Worm (Caenorhabditis elegans) whole organism, mixed stage, embryonic: ENCODE results near the gene prmt-4.

ENCODE experiments used
- M03D4.4 ChIP-seq: sonication (generic microtip); optimal IDR thresholded peaks from 2 replicates; lab custom pipeline; 2017; ENCODE audit warnings: mild to moderate bottlenecking, missing genetic modification characterization, missing compliant biosample characterization
- bed-3 ChIP-seq: fragments of 200-800 bp; sonication (Bioruptor generic); optimal IDR thresholded peaks from 3 replicates; lab custom pipeline; 2018; ENCODE audit warnings: mild to moderate bottlenecking, missing genetic modification characterization, moderate library complexity, missing compliant biosample characterization
- blmp-1 ChIP-seq: fragments of 150-350 bp; optimal IDR thresholded peaks from 2 replicates; lab custom pipeline; 2014; ENCODE audit warnings: missing biosample characterization, missing genetic modification characterization
- ceh-39 ChIP-seq: fragments of 150-350 bp; optimal IDR thresholded peaks from 2 replicates; lab custom pipeline; 2014; ENCODE audit warnings: missing biosample characterization, missing genetic modification characterization
- ceh-43 ChIP-seq: fragments of 200-800 bp; sonication (Bioruptor generic); optimal IDR thresholded peaks from 2 replicates; lab custom pipeline; 2018; ENCODE audit warnings: mild to moderate bottlenecking, missing genetic modification characterization, moderate library complexity, missing compliant biosample characterization
- ceh-83 ChIP-seq: fragments of 200-800 bp; sonication (Bioruptor generic); optimal IDR thresholded peaks from 2 replicates; lab custom pipeline; 2018; ENCODE audit warnings: mild to moderate bottlenecking, missing genetic modification characterization, missing compliant biosample characterization
- ces-1 ChIP-seq: fragments of 150-350 bp; optimal IDR thresholded peaks from 2 replicates; lab custom pipeline; 2014; ENCODE audit warnings: missing biosample characterization, missing genetic modification reagents, missing genetic modification characterization
- cnd-1 ChIP-seq: fragments of 200-800 bp; sonication (Bioruptor generic); optimal IDR thresholded peaks from 2 replicates; lab custom pipeline; 2018; ENCODE audit warnings: mild to moderate bottlenecking, missing genetic modification characterization, missing compliant biosample characterization
- drap-1 ChIP-seq: fragments of 200-800 bp; sonication (Bioruptor generic); optimal IDR thresholded peaks from 3 replicates; lab custom pipeline; 2018; ENCODE audit warnings: mild to moderate bottlenecking, missing genetic modification characterization, missing compliant biosample characterization
- elt-1 ChIP-seq: sonication (generic microtip); optimal IDR thresholded peaks from 2 replicates; lab custom pipeline; 2017; ENCODE audit warnings: missing genetic modification characterization, mild to moderate bottlenecking, missing compliant biosample characterization, antibody characterized with exemption, moderate library complexity, borderline replicate concordance; ENCODE audit not compliant: insufficient read depth
- elt-3 ChIP-seq: fragments of 150-350 bp; optimal IDR thresholded peaks from 2 replicates; lab custom pipeline; 2014; ENCODE audit warnings: missing biosample characterization, missing genetic modification characterization
- flh-1 ChIP-seq: fragments of 200-800 bp; sonication (Bioruptor generic); optimal IDR thresholded peaks from 2 replicates; lab custom pipeline; 2018; ENCODE audit warnings: mild to moderate bottlenecking, missing genetic modification characterization, moderate library complexity, missing compliant biosample characterization
- hlh-1 ChIP-seq: fragments of 150-350 bp; optimal IDR thresholded peaks from 2 replicates; lab custom pipeline; 2014; ENCODE audit warnings: missing biosample characterization, missing genetic modification reagents, missing genetic modification characterization
- lin-13 ChIP-seq: fragments of 150-350 bp; optimal IDR thresholded peaks from 2 replicates; lab custom pipeline; 2014; ENCODE audit warnings: missing biosample characterization, missing genetic modification characterization
- mab-5 ChIP-seq: fragments of 150-350 bp; optimal IDR thresholded peaks from 2 replicates; lab custom pipeline; 2014; ENCODE audit warnings: missing biosample characterization, missing genetic modification characterization
- mep-1 ChIP-seq: fragments of 150-350 bp; optimal IDR thresholded peaks from 2 replicates; lab custom pipeline; 2017; ENCODE audit warnings: missing biosample characterization, missing genetic modification reagents, missing genetic modification characterization, inconsistent platforms
- mls-2 ChIP-seq: sonication (generic microtip); optimal IDR thresholded peaks from 2 replicates; lab custom pipeline; 2016; ENCODE audit warnings: mild to moderate bottlenecking, missing genetic modification characterization, moderate library complexity, missing compliant biosample characterization
- nhr-12 ChIP-seq: fragments of 150-350 bp; optimal IDR thresholded peaks from 2 replicates; lab custom pipeline; 2014; ENCODE audit warnings: missing biosample characterization, missing genetic modification characterization
- nhr-2 ChIP-seq: fragments of 150-350 bp; optimal IDR thresholded peaks from 2 replicates; lab custom pipeline; 2014; ENCODE audit warnings: missing biosample characterization, missing genetic modification characterization
- nhr-237 ChIP-seq: fragments of 150-350 bp; optimal IDR thresholded peaks from 2 replicates; lab custom pipeline; 2014; ENCODE audit warnings: missing biosample characterization, missing genetic modification characterization
- nhr-28 ChIP-seq: fragments of 150-350 bp; optimal IDR thresholded peaks from 2 replicates; lab custom pipeline; 2014; ENCODE audit warnings: missing biosample characterization, missing genetic modification characterization
- nhr-76 ChIP-seq: sonication (generic microtip); optimal IDR thresholded peaks from 2 replicates; lab custom pipeline; 2017; ENCODE audit warnings: missing biosample characterization, missing genetic modification characterization
- sptf-1 ChIP-seq: sonication (generic microtip); optimal IDR thresholded peaks from 2 replicates; lab custom pipeline; 2017; ENCODE audit warnings: mild to moderate bottlenecking, missing genetic modification characterization, moderate library complexity, missing compliant biosample characterization
- tbx-8 ChIP-seq: fragments of 200-800 bp; sonication (Bioruptor generic); optimal IDR thresholded peaks from 2 replicates; lab custom pipeline; 2018; ENCODE audit warnings: mild to moderate bottlenecking, missing genetic modification characterization, moderate library complexity, missing compliant biosample characterization
- unc-120 ChIP-seq: sonication (generic microtip); optimal IDR thresholded peaks from 2 replicates; lab custom pipeline; 2017; ENCODE audit warnings: missing genetic modification characterization, missing compliant biosample characterization; ENCODE audit not compliant: poor library complexity, severe bottlenecking
- unc-39 ChIP-seq: fragments of 150-350 bp; optimal IDR thresholded peaks from 2 replicates; lab custom pipeline; 2014; ENCODE audit warnings: missing biosample characterization, missing genetic modification characterization
- unc-62 ChIP-seq: fragments of 150-350 bp; optimal IDR thresholded peaks from 2 replicates; lab custom pipeline; 2014; ENCODE audit warnings: missing biosample characterization, missing genetic modification reagents, missing genetic modification characterization
- zip-8 ChIP-seq: fragments of 150-350 bp; optimal IDR thresholded peaks from 2 replicates; lab custom pipeline; 2014; ENCODE audit warnings: missing biosample characterization, missing genetic modification characterization
- ztf-11 ChIP-seq: fragments of 150-350 bp; optimal IDR thresholded peaks from 2 replicates; lab custom pipeline; 2014; ENCODE audit warnings: missing biosample characterization, missing genetic modification characterization

prmt-4 gene

DNA sequence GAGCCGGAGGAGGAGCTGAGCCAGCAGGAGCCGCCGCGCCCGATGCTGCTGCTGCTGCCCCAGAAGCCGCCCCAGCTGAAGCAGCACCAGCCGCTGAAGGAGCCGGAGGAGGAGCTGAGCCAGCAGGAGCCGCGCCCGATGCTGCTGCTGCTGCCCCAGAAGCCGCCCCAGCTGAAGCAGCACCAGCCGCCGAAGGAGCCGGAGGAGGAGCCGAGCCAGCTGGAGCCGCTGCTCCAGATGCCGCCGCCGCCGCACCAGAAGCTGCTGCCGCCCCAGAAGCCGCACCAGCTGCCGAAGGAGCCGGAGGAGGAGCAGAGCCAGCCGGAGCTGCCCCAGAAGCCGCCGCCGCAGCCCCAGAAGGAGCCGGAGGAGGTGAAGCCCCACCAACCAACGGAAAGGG, 2.0 kb upstream of the prmt-4 start:
- no peak for TF ChIP-seq nhr-12 (tag; lab: Kevin White, UChicago)
- TF ChIP-seq sptf-1 (tag; lab: Kevin White, UChicago), result peak; percentile 18
- TF ChIP-seq nhr-2 (tag; lab: Kevin White, UChicago), result no peak
- no peak for TF ChIP-seq zip-8 (tag; lab: Kevin White, UChicago)
- TF ChIP-seq mls-2, result peak; percentile 27
- TF ChIP-seq bed-3 (GFP tag; lab: Kevin White, UChicago), result peak; percentile 14
- TF ChIP-seq, all 35 proteins: peak for 3

DNA sequence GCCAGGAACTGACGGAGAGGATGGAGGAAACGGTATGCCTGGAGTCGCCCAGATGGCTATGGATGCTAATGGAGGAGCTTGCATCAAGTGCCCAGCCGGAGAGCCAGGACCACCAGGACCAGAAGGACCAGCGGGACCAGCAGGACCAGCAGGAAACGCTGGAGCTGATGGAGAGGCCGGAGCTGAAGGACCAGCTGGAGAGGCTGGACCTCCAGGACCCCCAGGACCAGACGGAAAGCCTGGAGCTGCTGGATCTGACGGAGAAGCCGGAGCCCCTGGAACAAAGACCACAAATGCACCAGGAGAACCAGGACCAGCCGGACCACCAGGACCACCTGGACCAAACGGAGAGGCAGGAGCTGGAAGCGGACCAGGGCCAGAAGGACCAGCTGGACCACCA, 1.4 kb upstream of the prmt-4 start:
- no peak for TF ChIP-seq flh-1
- no peak for TF ChIP-seq elt-3 (tag; lab: Kevin White, UChicago)
- TF ChIP-seq elt-1 (tag; lab: Kevin White, UChicago), result no peak
- TF ChIP-seq lin-13, result no peak
- TF ChIP-seq ceh-43, result no peak
- TF ChIP-seq cnd-1 (tag; lab: Kevin White, UChicago), result no peak
- no peak for TF ChIP-seq nhr-76 (tag; lab: Kevin White, UChicago)
- TF ChIP-seq nhr-28 (tag; lab: Kevin White, UChicago), result no peak
- no peak for TF ChIP-seq mep-1
- no peak for TF ChIP-seq bed-3 (GFP tag; lab: Kevin White, UChicago)
- no peak for TF ChIP-seq hlh-1 (tag; lab: Kevin White, UChicago)
- TF ChIP-seq unc-120, result no peak
- TF ChIP-seq ztf-11 (tag; lab: Kevin White, UChicago), result no peak
- TF ChIP-seq sptf-1 (tag; lab: Kevin White, UChicago), result no peak
- no peak for TF ChIP-seq ceh-39 (tag; lab: Kevin White, UChicago)
- no peak for TF ChIP-seq drap-1 (GFP tag; lab: Kevin White, UChicago)
- no peak for TF ChIP-seq nhr-2 (tag; lab: Kevin White, UChicago)
- TF ChIP-seq nhr-237 (tag; lab: Kevin White, UChicago), result no peak
- TF ChIP-seq unc-39 (tag; lab: Kevin White, UChicago), result no peak
- TF ChIP-seq mab-5 (tag; lab: Kevin White, UChicago), result no peak

DNA sequence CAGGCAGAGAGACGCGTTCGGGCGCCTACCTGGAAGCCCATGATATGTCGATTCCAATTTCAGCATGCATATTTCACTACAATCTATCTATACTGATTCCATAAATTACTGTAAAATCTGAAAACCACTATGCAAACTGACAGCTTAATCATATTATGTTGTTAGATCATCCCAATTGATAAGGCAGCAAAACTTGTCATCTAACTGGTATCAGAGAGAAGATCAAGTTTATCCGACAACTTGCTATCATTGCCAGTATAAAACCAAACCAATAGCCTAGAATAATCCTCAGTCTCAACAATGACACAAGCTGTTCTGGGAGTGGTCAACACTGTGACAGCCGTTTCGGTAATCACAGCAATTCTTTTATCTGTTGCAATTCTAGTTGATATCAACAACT, 701 bp upstream of the prmt-4 start, which contains the start of gene col-102:
col-102 (plus strand) TSS at position 301 of the 400 bp plus-strand sequence.
- TF ChIP-seq ceh-39 (tag; lab: Kevin White, UChicago) (no peak), M03D4.4 (tag; lab: Kevin White, UChicago) (no peak), elt-1 (tag; lab: Kevin White, UChicago) (no peak), tbx-8 (no peak)

DNA sequence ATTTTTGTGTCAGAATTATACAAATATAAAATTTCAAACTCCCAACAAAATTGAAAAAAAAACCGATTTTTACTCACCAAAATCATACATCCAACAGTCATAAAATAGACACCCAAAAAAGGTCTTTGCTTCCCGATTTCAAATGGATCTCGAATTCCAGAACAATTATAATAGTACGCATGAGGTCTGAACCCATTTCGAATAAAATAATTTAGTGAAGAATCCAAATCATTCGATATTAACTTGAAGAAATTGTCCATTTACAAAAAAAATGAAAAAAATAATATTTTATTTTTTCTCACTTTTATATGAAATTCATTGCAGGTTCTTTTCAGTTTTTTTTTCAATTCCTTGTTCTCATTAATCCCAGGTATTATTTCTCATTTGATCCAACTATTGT, 1.8 kb downstream of the prmt-4 start, which contains the start of gene srt-59:
srt-59 (minus strand) TSS at position 101 of the 400 bp plus-strand sequence.
- TF ChIP-seq unc-62, result no peak
- no peak for TF ChIP-seq unc-39 (tag; lab: Kevin White, UChicago)
- no peak for TF ChIP-seq nhr-76 (tag; lab: Kevin White, UChicago)
- no peak for TF ChIP-seq mab-5 (tag; lab: Kevin White, UChicago)
- no peak for TF ChIP-seq nhr-12 (tag; lab: Kevin White, UChicago)
- no peak for TF ChIP-seq nhr-237 (tag; lab: Kevin White, UChicago)
- no peak for TF ChIP-seq cnd-1 (tag; lab: Kevin White, UChicago)
- no peak for TF ChIP-seq blmp-1 (tag; lab: Kevin White, UChicago)
- no peak for TF ChIP-seq sptf-1 (tag; lab: Kevin White, UChicago)
- no peak for TF ChIP-seq lin-13
- TF ChIP-seq, all 35 proteins: peak for 0

DNA sequence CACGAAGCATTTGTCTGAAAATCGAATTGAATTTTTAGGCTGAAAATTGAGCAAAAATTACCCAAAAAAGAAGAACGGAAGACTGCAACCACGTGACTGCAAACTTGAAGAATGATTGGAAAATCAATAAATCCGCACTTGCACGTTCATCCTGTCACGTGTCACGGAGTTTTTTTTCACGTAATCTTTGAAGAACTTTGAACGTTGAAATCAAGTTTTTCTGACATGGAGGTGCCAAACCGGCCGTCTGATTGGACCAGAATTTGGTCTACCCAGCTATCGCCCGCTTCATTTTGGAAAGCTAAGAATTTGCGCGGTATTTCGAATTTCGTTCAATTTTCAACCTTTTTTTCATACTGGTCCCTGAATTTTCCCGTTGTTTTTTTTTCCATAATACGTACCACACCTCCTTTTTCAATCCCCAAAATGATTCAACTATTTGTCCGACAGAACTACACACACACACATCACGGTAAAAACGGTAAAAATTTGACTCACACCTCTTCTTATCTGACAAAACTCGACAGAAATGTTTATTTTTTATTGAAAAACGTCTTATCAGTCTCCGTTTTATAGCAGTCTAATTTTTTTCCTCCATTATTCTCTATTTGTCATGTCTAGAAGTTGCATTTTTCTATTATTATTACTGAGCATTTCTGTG, 7.0 kb downstream of the prmt-4 start, which contains the start of the genes C18H7.7 and C18H7.11:
C18H7.7 (minus strand) TSS at position 101 of the 661 bp plus-strand sequence.
C18H7.11 (plus strand) TSS at position 611 of the 661 bp plus-strand sequence.
- TF ChIP-seq sptf-1 (tag; lab: Kevin White, UChicago) (no peak), nhr-76 (tag; lab: Kevin White, UChicago) (no peak), M03D4.4 (tag; lab: Kevin White, UChicago) (no peak), ceh-83 (GFP tag; lab: Kevin White, UChicago) (no peak), elt-1 (tag; lab: Kevin White, UChicago) (no peak), zip-8 (tag; lab: Kevin White, UChicago) (no peak), ces-1 (GFP tag; lab: Kevin White, UChicago) (no peak)
